Worm (Caenorhabditis elegans): ENCODE results near the gene apx-1.
A peak's percentile ranks its signal among the peaks of the same experiment; 100 is the strongest.

The apx-1 gene

ce11 chrV:3247515-3247914, 37.5 kb downstream of the apx-1 start, which contains the start of gene srj-8:
Gene srj-8, plus strand, starts transcription at chrV:3247815.
- TF ChIP-seq tbx-8 (GFP tag; optimal IDR thresholded peaks at IDR 0.05) (no peak), nhr-2 (tag; optimal IDR thresholded peaks at IDR 0.05) (no peak), ceh-43 (GFP tag; optimal IDR thresholded peaks at IDR 0.05) (no peak), nhr-28 (tag; optimal IDR thresholded peaks at IDR 0.05) (no peak), hlh-1 (tag; optimal IDR thresholded peaks at IDR 0.05) (no peak), ceh-83 (GFP tag; optimal IDR thresholded peaks at IDR 0.05) (no peak), unc-39 (tag; optimal IDR thresholded peaks at IDR 0.05) (no peak), ces-1 (GFP tag; optimal IDR thresholded peaks at IDR 0.05) (no peak), mab-5 (tag; optimal IDR thresholded peaks at IDR 0.05) (no peak), nhr-76 (tag; optimal IDR thresholded peaks at IDR 0.05) (no peak), bed-3 (GFP tag; optimal IDR thresholded peaks at IDR 0.05) (no peak), M03D4.4 (tag; optimal IDR thresholded peaks at IDR 0.05) (no peak), mls-2 (tag; optimal IDR thresholded peaks at IDR 0.05) (no peak), ztf-11 (tag; optimal IDR thresholded peaks at IDR 0.05) (no peak), blmp-1 (tag; optimal IDR thresholded peaks at IDR 0.05) (no peak)

- TF ChIP-seq ceh-39 (tag; optimal IDR thresholded peaks at IDR 0.05), result no peak
- TF ChIP-seq unc-120 (tag; optimal IDR thresholded peaks at IDR 0.05; ENCODE audit: poor library complexity, severe bottlenecking), result no peak
- TF ChIP-seq ztf-11 (tag; optimal IDR thresholded peaks at IDR 0.05), result no peak
- no peak for TF ChIP-seq flh-1 (GFP tag; optimal IDR thresholded peaks at IDR 0.05)
- TF ChIP-seq pha-4 (tag; optimal IDR thresholded peaks at IDR 0.05), result no peak
- TF ChIP-seq unc-39 (tag; optimal IDR thresholded peaks at IDR 0.05), result no peak
- no peak for TF ChIP-seq sem-2 (GFP tag; optimal IDR thresholded peaks at IDR 0.05)
- no peak for TF ChIP-seq ceh-83 (GFP tag; optimal IDR thresholded peaks at IDR 0.05)
- no peak for TF ChIP-seq ham-2 (GFP tag; optimal IDR thresholded peaks at IDR 0.05)
- TF ChIP-seq nhr-76 (tag; optimal IDR thresholded peaks at IDR 0.05), result no peak
- no peak for TF ChIP-seq elt-1 (tag; optimal IDR thresholded peaks at IDR 0.05; ENCODE audit: borderline replicate concordance, insufficient read depth)
- no peak for TF ChIP-seq mab-5 (tag; optimal IDR thresholded peaks at IDR 0.05)
- no peak for TF ChIP-seq nhr-12 (tag; optimal IDR thresholded peaks at IDR 0.05)
- TF ChIP-seq lsy-2 (tag; optimal IDR thresholded peaks at IDR 0.05), result no peak
These were observed 40.2 kb downstream of the apx-1 start, which contains the start of gene T28A11.13 for ce11 chrV:3250153-3250552. Gene T28A11.13, minus strand, starts transcription at chrV:3250253.

- TF ChIP-seq ceh-43 (GFP tag; optimal IDR thresholded peaks at IDR 0.05) (no peak), M03D4.4 (tag; optimal IDR thresholded peaks at IDR 0.05) (no peak), mep-1 (tag; optimal IDR thresholded peaks at IDR 0.05) (no peak), ces-1 (GFP tag; optimal IDR thresholded peaks at IDR 0.05) (no peak), nhr-28 (tag; optimal IDR thresholded peaks at IDR 0.05) (no peak), mls-2 (tag; optimal IDR thresholded peaks at IDR 0.05) (no peak), lsy-2 (tag; optimal IDR thresholded peaks at IDR 0.05) (no peak), drap-1 (GFP tag; optimal IDR thresholded peaks at IDR 0.05) (no peak), unc-120 (tag; optimal IDR thresholded peaks at IDR 0.05; ENCODE audit: poor library complexity, severe bottlenecking) (no peak), unc-62 (GFP tag; optimal IDR thresholded peaks at IDR 0.05) (no peak)
These were observed 46.1 kb downstream of the apx-1 start, which contains the start of gene srt-63 for ce11 chrV:3256051-3256450. Gene srt-63, minus strand, starts transcription at chrV:3256151.

ce11 chrV:3256809-3257208, 46.8 kb downstream of the apx-1 start:
- TF ChIP-seq blmp-1 (tag; optimal IDR thresholded peaks at IDR 0.05), result no peak
- TF ChIP-seq ceh-83 (GFP tag; optimal IDR thresholded peaks at IDR 0.05), result no peak
- no peak for TF ChIP-seq ces-1 (GFP tag; optimal IDR thresholded peaks at IDR 0.05)
- TF ChIP-seq unc-39 (tag; optimal IDR thresholded peaks at IDR 0.05), result no peak
- TF ChIP-seq pha-4 (tag; optimal IDR thresholded peaks at IDR 0.05), result no peak
- peak; percentile 61 for TF ChIP-seq nhr-2 (tag; optimal IDR thresholded peaks at IDR 0.05)
- no peak for TF ChIP-seq ceh-43 (GFP tag; optimal IDR thresholded peaks at IDR 0.05)
- TF ChIP-seq flh-1 (GFP tag; optimal IDR thresholded peaks at IDR 0.05), result no peak
- TF ChIP-seq sptf-1 (tag; optimal IDR thresholded peaks at IDR 0.05), result no peak
- TF ChIP-seq lin-32 (GFP tag; optimal IDR thresholded peaks at IDR 0.05), result peak; percentile 88
- peak; percentile 93 for TF ChIP-seq cnd-1 (tag; optimal IDR thresholded peaks at IDR 0.05)
- TF ChIP-seq ztf-11 (tag; optimal IDR thresholded peaks at IDR 0.05), result no peak
- TF ChIP-seq hlh-1 (tag; optimal IDR thresholded peaks at IDR 0.05), result peak; percentile 87
- TF ChIP-seq nhr-76 (tag; optimal IDR thresholded peaks at IDR 0.05), result no peak
- no peak for TF ChIP-seq tbx-8 (GFP tag; optimal IDR thresholded peaks at IDR 0.05)
- no peak for TF ChIP-seq sem-2 (GFP tag; optimal IDR thresholded peaks at IDR 0.05)
- no peak for TF ChIP-seq nhr-237 (tag; optimal IDR thresholded peaks at IDR 0.05)
- TF ChIP-seq unc-62 (GFP tag; optimal IDR thresholded peaks at IDR 0.05), result no peak
- TF ChIP-seq zip-8 (tag; optimal IDR thresholded peaks at IDR 0.05), result no peak
- no peak for TF ChIP-seq snpc-4 (tag; optimal IDR thresholded peaks at IDR 0.05)
- TF ChIP-seq drap-1 (GFP tag; optimal IDR thresholded peaks at IDR 0.05), result no peak
- TF ChIP-seq bed-3 (GFP tag; optimal IDR thresholded peaks at IDR 0.05), result no peak
- TF ChIP-seq lsy-2 (tag; optimal IDR thresholded peaks at IDR 0.05), result no peak
- TF ChIP-seq mep-1 (tag; optimal IDR thresholded peaks at IDR 0.05), result peak; percentile 14
- no peak for TF ChIP-seq M03D4.4 (tag; optimal IDR thresholded peaks at IDR 0.05)
- no peak for TF ChIP-seq elt-1 (tag; optimal IDR thresholded peaks at IDR 0.05; ENCODE audit: borderline replicate concordance, insufficient read depth)
- TF ChIP-seq mls-2 (tag; optimal IDR thresholded peaks at IDR 0.05), result no peak
- no peak for TF ChIP-seq ceh-39 (tag; optimal IDR thresholded peaks at IDR 0.05)
- TF ChIP-seq nhr-28 (tag; optimal IDR thresholded peaks at IDR 0.05), result no peak
- no peak for TF ChIP-seq nhr-12 (tag; optimal IDR thresholded peaks at IDR 0.05)
- no peak for TF ChIP-seq ham-2 (GFP tag; optimal IDR thresholded peaks at IDR 0.05)
- no peak for TF ChIP-seq elt-3 (tag; optimal IDR thresholded peaks at IDR 0.05)
- no peak for TF ChIP-seq mab-5 (tag; optimal IDR thresholded peaks at IDR 0.05)
- TF ChIP-seq lin-13 (tag; optimal IDR thresholded peaks at IDR 0.05), result no peak
- no peak for TF ChIP-seq unc-120 (tag; optimal IDR thresholded peaks at IDR 0.05; ENCODE audit: poor library complexity, severe bottlenecking)

All from whole organism, mixed stage, embryonic.